Fruit fly (Drosophila melanogaster): ENCODE data around the gene Tgt.

- no peak for TF ChIP-seq CG10348 (GFP tag; IDR thresholded peaks at IDR 0.05)
- TF ChIP-seq rn (GFP tag; IDR thresholded peaks at IDR 0.05), result no peak
- no peak for TF ChIP-seq CG15710 (tag; optimal IDR thresholded peaks at IDR 0.05)
- no peak for TF ChIP-seq gl (tag; optimal IDR thresholded peaks at IDR 0.05)
- no peak for TF ChIP-seq CG8301 (tag; optimal IDR thresholded peaks at IDR 0.05)
- TF ChIP-seq CG12605 (GFP tag; IDR thresholded peaks at IDR 0.05), result no peak
- no peak for TF ChIP-seq Pif1A (GFP tag; optimal IDR thresholded peaks at IDR 0.05)
- no peak for TF ChIP-seq Snoo (tag; optimal IDR thresholded peaks at IDR 0.05)
- no peak for TF ChIP-seq CG32121 (GFP tag; IDR thresholded peaks at IDR 0.05)
Measured at dm6 chr2L:1202445-1202844, 18.6 kb downstream of the Tgt start.

Measured in whole organism, pupa.